Fruit fly (Drosophila melanogaster): ENCODE data around the gene CG5478.

The CG5478 gene

dm6 chr3R:15965169-15965568 lies 31.6 kb upstream of the CG5478 start, which contains the start of the genes CG32856 and Rbf2 (continued):
- TF ChIP-seq CG13894 (tag; optimal IDR thresholded peaks at IDR 0.05) (peak; percentile 82), CG9609 (GFP tag; optimal IDR thresholded peaks at IDR 0.05) (peak; percentile 68), row (GFP tag; IDR thresholded peaks at IDR 0.05) (peak; percentile 95), YL-1 (GFP tag; optimal IDR thresholded peaks at IDR 0.05) (peak; percentile 72), tna (GFP tag; IDR thresholded peaks at IDR 0.05; ENCODE audit: partially characterized antibody) (peak; percentile 90), CG12744 (GFP tag; optimal IDR thresholded peaks at IDR 0.05) (peak; percentile 78), ERR (GFP tag; optimal IDR thresholded peaks at IDR 0.05) (peak; percentile 56), Sox102F (GFP tag; optimal IDR thresholded peaks at IDR 0.05) (peak; percentile 90), BEAF-32 (GFP tag; optimal IDR thresholded peaks at IDR 0.05) (peak; percentile 79), Atf-2 (GFP tag; optimal IDR thresholded peaks at IDR 0.05) (peak; percentile 76), Dad (GFP tag; optimal IDR thresholded peaks at IDR 0.05) (no peak), jing (GFP tag; optimal IDR thresholded peaks at IDR 0.05) (peak; percentile 49), CG6791 (GFP tag; IDR thresholded peaks at IDR 0.05; ENCODE audit: partially characterized antibody) (peak; percentile 95), CG2875 (GFP tag; optimal IDR thresholded peaks at IDR 0.05) (peak; percentile 3), Eip74EF (GFP tag; optimal IDR thresholded peaks at IDR 0.05) (no peak), Fer3 (tag; optimal IDR thresholded peaks at IDR 0.05) (peak; percentile 43), lov (optimal IDR thresholded peaks at IDR 0.05) (no peak), lov (GFP tag; IDR thresholded peaks at IDR 0.05) (no peak), CG3847 (GFP tag; IDR thresholded peaks at IDR 0.05) (peak; percentile 91), Gug (GFP tag; IDR thresholded peaks at IDR 0.05) (no peak), Deaf1 (tag; optimal IDR thresholded peaks at IDR 0.05) (no peak), HLH4C (GFP tag; IDR thresholded peaks at IDR 0.05; ENCODE audit: partially characterized antibody) (peak; percentile 92), HLHmδ (GFP tag; optimal IDR thresholded peaks at IDR 0.05) (no peak), shn (GFP tag; optimal IDR thresholded peaks at IDR 0.05) (peak; percentile 64), Camta (GFP tag; optimal IDR thresholded peaks at IDR 0.05) (peak; percentile 81), CG7928 (GFP tag; optimal IDR thresholded peaks at IDR 0.05) (no peak), Hmr (GFP tag; optimal IDR thresholded peaks at IDR 0.05) (peak; percentile 83), wdn (GFP tag; IDR thresholded peaks at IDR 0.05) (peak; percentile 70), Oaz (GFP tag; IDR thresholded peaks at IDR 0.05) (peak; percentile 67; the same call in 1 of the 2 replicates), CG2120 (GFP tag; optimal IDR thresholded peaks at IDR 0.05) (peak; percentile 95), CG14050 (GFP tag; IDR thresholded peaks at IDR 0.05) (peak; percentile 63), CG13424 (tag; optimal IDR thresholded peaks at IDR 0.05) (peak; percentile 91), Ptx1 (GFP tag; IDR thresholded peaks at IDR 0.05) (no peak; the same call in 1 of the 2 replicates), CG11398 (GFP tag; optimal IDR thresholded peaks at IDR 0.05) (peak; percentile 60), hbn (GFP tag; IDR thresholded peaks at IDR 0.05; ENCODE audit: partially characterized antibody) (peak; percentile 47; the same call in 1 of the 2 replicates), bsh (GFP tag; optimal IDR thresholded peaks at IDR 0.05) (peak; percentile 59 to 85), chn (GFP tag; optimal IDR thresholded peaks at IDR 0.05) (peak; percentile 80), Dref (GFP tag; IDR thresholded peaks at IDR 0.05) (peak; percentile 97), ase (GFP tag; IDR thresholded peaks at IDR 0.05) (no peak), Hr3 (GFP tag; optimal IDR thresholded peaks at IDR 0.05) (peak; percentile 80), CG3838 (GFP tag; optimal IDR thresholded peaks at IDR 0.05) (peak; percentile 63), br (optimal IDR thresholded peaks at IDR 0.05) (no peak), CG11456 (GFP tag; IDR thresholded peaks at IDR 0.05) (no peak), Fer1 (GFP tag; optimal IDR thresholded peaks at IDR 0.05) (peak; percentile 16), CG10979 (tag; optimal IDR thresholded peaks at IDR 0.05) (peak; percentile 23), nmo (GFP tag; optimal IDR thresholded peaks at IDR 0.05) (peak; percentile 90), slbo (GFP tag; IDR thresholded peaks at IDR 0.05) (peak; percentile 94), CG15073 (GFP tag; optimal IDR thresholded peaks at IDR 0.05) (peak; percentile 4), toy (GFP tag; IDR thresholded peaks at IDR 0.05) (no peak), CG31441 (GFP tag; IDR thresholded peaks at IDR 0.05) (0 out of 2 replicates have a peak, but pooled peaks have one; percentile 20), CG16779 (GFP tag; IDR thresholded peaks at IDR 0.05) (no peak)

Data from whole organism, embryonic.